Fruit fly (Drosophila melanogaster) whole organism, embryonic: ENCODE measurements around the gene Arp2.
A peak's percentile ranks its signal among the peaks of the same experiment; 100 is the strongest.

Experiments used
- Adf1 ChIP-seq: fragments of 200-800 bp; sonication (Bioruptor generic); IDR thresholded peaks from 2 replicates; pipeline ENCODE4 v1.3.6; 2022; ENCODE audit warnings: missing biosample characterization, missing genetic modification characterization
- CG10462 ChIP-seq: fragments of 200-800 bp; sonication (Bioruptor generic); optimal IDR thresholded peaks from 2 replicates; lab custom pipeline; 2016; ENCODE audit warnings: missing biosample characterization, missing genetic modification characterization
- CG10543 ChIP-seq: fragments of 200-800 bp; sonication (Bioruptor generic); optimal IDR thresholded peaks from 3 replicates; lab custom pipeline; 2017; ENCODE audit warnings: missing biosample characterization, mild to moderate bottlenecking, missing genetic modification characterization, moderate library complexity
- CG10565 ChIP-seq: fragments of 200-800 bp; sonication (Bioruptor generic); optimal IDR thresholded peaks from 3 replicates; lab custom pipeline; 2016; ENCODE audit warnings: missing biosample characterization, mild to moderate bottlenecking, missing genetic modification characterization
- CG11504 ChIP-seq: fragments of 200-800 bp; sonication (Bioruptor generic); optimal IDR thresholded peaks from 3 replicates; lab custom pipeline; 2019; ENCODE audit warnings: missing biosample characterization, mild to moderate bottlenecking, missing genetic modification characterization, moderate library complexity
- CG17328 ChIP-seq: fragments of 200-800 bp; sonication (Bioruptor generic); IDR thresholded peaks from 2 replicates; pipeline ENCODE4 v1.3.6; 2022; ENCODE audit warnings: missing biosample characterization, missing genetic modification characterization
- CG2889 ChIP-seq: fragments of 200-800 bp; sonication (Bioruptor generic); IDR thresholded peaks from 3 replicates; pipeline ENCODE4 v1.3.6; 2022; ENCODE audit warnings: missing biosample characterization, missing genetic modification characterization
- CG32767 ChIP-seq: fragments of 200-800 bp; sonication (Bioruptor generic); IDR thresholded peaks from 2 replicates; pipeline ENCODE4 v1.3.6; 2022; ENCODE audit warnings: missing biosample characterization, missing genetic modification characterization
- CG3281 ChIP-seq: fragments of 200-800 bp; sonication (Bioruptor generic); optimal IDR thresholded peaks from 3 replicates; lab custom pipeline; 2017; ENCODE audit warnings: missing biosample characterization, mild to moderate bottlenecking, missing genetic modification characterization
- CG42726 ChIP-seq: fragments of 200-800 bp; sonication (Bioruptor generic); IDR thresholded peaks from 2 replicates; pipeline ENCODE4 v1.3.6; 2022; ENCODE audit warnings: missing biosample characterization, missing genetic modification characterization; ENCODE audit not compliant: partially characterized antibody
- CG6654 ChIP-seq: fragments of 200-800 bp; sonication (Bioruptor generic); optimal IDR thresholded peaks from 2 replicates; lab custom pipeline; 2017; ENCODE audit warnings: missing biosample characterization, mild to moderate bottlenecking, missing genetic modification characterization
- CG7357 ChIP-seq: fragments of 200-800 bp; sonication (Bioruptor generic); IDR thresholded peaks from 3 replicates; pipeline ENCODE4 v1.3.6; 2022; ENCODE audit warnings: missing biosample characterization, missing genetic modification characterization
- CG8089 ChIP-seq: fragments of 200-800 bp; sonication (Bioruptor generic); optimal IDR thresholded peaks from 3 replicates; lab custom pipeline; 2016; ENCODE audit warnings: missing biosample characterization, missing genetic modification characterization
- CG8388 ChIP-seq: fragments of 200-800 bp; sonication (Bioruptor generic); optimal IDR thresholded peaks from 2 replicates; lab custom pipeline; 2019; ENCODE audit warnings: missing biosample characterization, mild to moderate bottlenecking, missing genetic modification characterization, moderate library complexity
- CG9932 ChIP-seq: fragments of 200-800 bp; sonication (Bioruptor generic); IDR thresholded peaks from 2 replicates; pipeline ENCODE4 v1.3.6; 2022; ENCODE audit warnings: missing biosample characterization, missing genetic modification characterization
- CHES-1-like ChIP-seq: fragments of 200-800 bp; sonication (Bioruptor generic); optimal IDR thresholded peaks from 2 replicates; lab custom pipeline; 2016; ENCODE audit warnings: missing biosample characterization, missing genetic modification characterization
- CTCF ChIP-seq: fragments of 200-800 bp; sonication (Bioruptor generic); optimal IDR thresholded peaks from 2 replicates; lab custom pipeline; 2017; ENCODE audit warnings: missing biosample characterization, mild to moderate bottlenecking, missing genetic modification characterization, moderate library complexity
- Deaf1 ChIP-seq: fragments of 200-800 bp; optimal IDR thresholded peaks from 3 replicates; lab custom pipeline; 2019; ENCODE audit warnings: missing biosample characterization, mild to moderate bottlenecking, missing genetic modification characterization, moderate library complexity
- Elba2 ChIP-seq: fragments of 200-800 bp; sonication (Bioruptor generic); optimal IDR thresholded peaks from 3 replicates; lab custom pipeline; 2016; ENCODE audit warnings: missing biosample characterization, missing genetic modification characterization
- Fer2 ChIP-seq: fragments of 200-800 bp; sonication (Bioruptor generic); optimal IDR thresholded peaks from 2 replicates; lab custom pipeline; 2018; ENCODE audit warnings: missing biosample characterization, mild to moderate bottlenecking, missing genetic modification characterization, moderate library complexity
- HmgD ChIP-seq: fragments of 200-800 bp; sonication (Bioruptor generic); optimal IDR thresholded peaks from 3 replicates; lab custom pipeline; 2016; ENCODE audit warnings: missing biosample characterization, missing genetic modification characterization
- MTF-1 ChIP-seq: fragments of 200-800 bp; sonication (Bioruptor generic); optimal IDR thresholded peaks from 2 replicates; lab custom pipeline; 2018; ENCODE audit warnings: missing biosample characterization, mild to moderate bottlenecking, missing genetic modification characterization, borderline replicate concordance
- Med ChIP-seq: fragments of 200-800 bp; sonication (Bioruptor generic); peaks from one replicate; lab custom pipeline; 2016; ENCODE audit warnings: missing biosample characterization, missing genetic modification characterization, mild to moderate bottlenecking, inconsistent platforms, moderate library complexity
- Oli ChIP-seq: fragments of 200-800 bp; sonication (Bioruptor generic); optimal IDR thresholded peaks from 2 replicates; lab custom pipeline; 2018; ENCODE audit warnings: missing biosample characterization, mild to moderate bottlenecking, missing genetic modification characterization, moderate library complexity
- PHDP ChIP-seq: fragments of 200-800 bp; sonication (Bioruptor generic); optimal IDR thresholded peaks from 3 replicates; lab custom pipeline; 2018; ENCODE audit warnings: missing biosample characterization, mild to moderate bottlenecking, missing genetic modification characterization, moderate library complexity
- Scr ChIP-seq: fragments of 200-800 bp; sonication (Bioruptor generic); IDR thresholded peaks from 2 replicates; pipeline ENCODE4 v1.3.6; 2022; ENCODE audit warnings: missing biosample characterization, missing genetic modification characterization; ENCODE audit not compliant: partially characterized antibody
- Vsx1 ChIP-seq: fragments of 200-800 bp; sonication (Bioruptor generic); optimal IDR thresholded peaks from 2 replicates; lab custom pipeline; 2017; ENCODE audit warnings: missing biosample characterization, mild to moderate bottlenecking, missing genetic modification characterization, missing genetic modification reagents
- al ChIP-seq: fragments of 200-800 bp; sonication (Bioruptor generic); IDR thresholded peaks from 2 replicates; pipeline ENCODE4 v1.3.6; 2022; ENCODE audit warnings: missing biosample characterization, missing genetic modification characterization
- ato ChIP-seq: fragments of 200-800 bp; sonication (Bioruptor generic); IDR thresholded peaks from 2 replicates; pipeline ENCODE4 v1.3.6; 2022; ENCODE audit warnings: missing biosample characterization, missing genetic modification characterization; ENCODE audit not compliant: partially characterized antibody
- cg ChIP-seq: fragments of 200-800 bp; sonication (Bioruptor generic); optimal IDR thresholded peaks from 3 replicates; lab custom pipeline; 2019; ENCODE audit warnings: missing biosample characterization, mild to moderate bottlenecking, missing genetic modification characterization, moderate library complexity
- chinmo ChIP-seq: fragments of 200-800 bp; sonication (Bioruptor generic); IDR thresholded peaks from 4 replicates; pipeline ENCODE4 v1.3.6; 2022; ENCODE audit warnings: missing biosample characterization, missing genetic modification characterization; ENCODE audit not compliant: partially characterized antibody
- crol ChIP-seq: fragments of 200-800 bp; sonication (Bioruptor generic); IDR thresholded peaks from 2 replicates; pipeline ENCODE4 v1.3.6; 2022; ENCODE audit warnings: missing biosample characterization, missing genetic modification characterization
- grau ChIP-seq: fragments of 200-800 bp; optimal IDR thresholded peaks from 3 replicates; lab custom pipeline; 2019; ENCODE audit warnings: missing biosample characterization, mild to moderate bottlenecking, missing genetic modification characterization, moderate library complexity
- grn ChIP-seq: fragments of 200-800 bp; sonication (Bioruptor generic); optimal IDR thresholded peaks from 3 replicates; lab custom pipeline; 2017; ENCODE audit warnings: missing biosample characterization, missing genetic modification characterization
- gro ChIP-seq: fragments of 200-800 bp; sonication (Bioruptor generic); optimal IDR thresholded peaks from 2 replicates; lab custom pipeline; 2016; ENCODE audit warnings: missing biosample characterization, missing genetic modification characterization
- gsb-n ChIP-seq: fragments of 200-800 bp; sonication (Bioruptor generic); optimal IDR thresholded peaks from 3 replicates; lab custom pipeline; 2018; ENCODE audit warnings: missing biosample characterization, mild to moderate bottlenecking, missing genetic modification characterization
- hkb ChIP-seq, 2 experiments: fragments of 200-800 bp in 1 of 2; fragments of >200 bp in 1 of 2; sonication (Bioruptor generic) in 1 of 2; IDR thresholded peaks in 1 of 2; optimal IDR thresholded peaks in 1 of 2; 2 replicates each; pipeline versions ENCODE4 v1.3.6 to Lab custom; 2017 to 2022; ENCODE audit warnings: missing biosample characterization in 1 of 2, missing genetic modification characterization in 1 of 2
- inv ChIP-seq: fragments of 200-800 bp; sonication (Bioruptor generic); IDR thresholded peaks from 2 replicates; pipeline ENCODE4 v1.3.6; 2022; ENCODE audit warnings: missing biosample characterization, missing genetic modification characterization; ENCODE audit not compliant: partially characterized antibody
- lilli ChIP-seq: fragments of 200-800 bp; sonication (Bioruptor generic); optimal IDR thresholded peaks from 3 replicates; lab custom pipeline; 2016; ENCODE audit warnings: missing biosample characterization, missing genetic modification characterization
- nerfin-1 ChIP-seq: fragments of 200-800 bp; sonication (Bioruptor generic); optimal IDR thresholded peaks from 3 replicates; lab custom pipeline; 2019; ENCODE audit warnings: missing biosample characterization, mild to moderate bottlenecking, missing genetic modification characterization, moderate library complexity
- p53 ChIP-seq: fragments of 200-800 bp; sonication (Bioruptor generic); optimal IDR thresholded peaks from 2 replicates; lab custom pipeline; 2016; ENCODE audit warnings: missing biosample characterization, missing genetic modification characterization
- peb ChIP-seq: fragments of 200-800 bp; sonication (Bioruptor generic); IDR thresholded peaks from 2 replicates; pipeline ENCODE4 v1.3.6; 2022; ENCODE audit warnings: missing biosample characterization, missing genetic modification characterization
- pho ChIP-seq: fragments of 200-800 bp; sonication (Bioruptor generic); optimal IDR thresholded peaks from 2 replicates; lab custom pipeline; 2016; ENCODE audit warnings: missing biosample characterization, missing genetic modification characterization
- pnt ChIP-seq: fragments of 200-800 bp; sonication (Bioruptor generic); optimal IDR thresholded peaks from 3 replicates; lab custom pipeline; 2016; ENCODE audit warnings: missing biosample characterization, missing genetic modification characterization
- ranshi ChIP-seq: fragments of 200-800 bp; sonication (Bioruptor generic); IDR thresholded peaks from 2 replicates; pipeline ENCODE4 v1.3.6; 2022; ENCODE audit warnings: missing biosample characterization, missing genetic modification characterization
- rib ChIP-seq: fragments of 200-800 bp; sonication (Bioruptor generic); IDR thresholded peaks from 2 replicates; pipeline ENCODE4 v1.3.6; 2022; ENCODE audit warnings: missing biosample characterization, missing genetic modification characterization
- row ChIP-seq: fragments of 200-800 bp; sonication (Bioruptor generic); IDR thresholded peaks from 3 replicates; pipeline ENCODE4 v1.3.6; 2022; ENCODE audit warnings: missing biosample characterization, missing genetic modification characterization
- scrt ChIP-seq: fragments of 200-800 bp; sonication (Bioruptor generic); optimal IDR thresholded peaks from 2 replicates; lab custom pipeline; 2018; ENCODE audit warnings: missing biosample characterization, mild to moderate bottlenecking, missing genetic modification characterization, moderate library complexity
- sens-2 ChIP-seq: fragments of 200-800 bp; sonication (Bioruptor generic); IDR thresholded peaks from 2 replicates; pipeline ENCODE4 v1.3.6; 2022; ENCODE audit warnings: missing biosample characterization, missing genetic modification characterization
- twi ChIP-seq: fragments of 200-800 bp; optimal IDR thresholded peaks from 2 replicates; lab custom pipeline; 2019; ENCODE audit warnings: missing biosample characterization, mild to moderate bottlenecking, missing genetic modification characterization, moderate library complexity

Arp2 gene

dm6 chrX:16582145-16582544, 28.4 kb upstream of the Arp2 start:
- TF ChIP-seq PHDP (tag; lab: Kevin White, UChicago), result no peak
- no peak for TF ChIP-seq crol (GFP tag; lab: Robert Waterston, UW)
- 0 out of 4 replicates have a peak, but pooled peaks have one; percentile 13 for TF ChIP-seq chinmo (GFP tag; lab: Robert Waterston, UW)
- no peak for TF ChIP-seq lilli (GFP tag; lab: Kevin White, UChicago)
- peak; percentile 41 for TF ChIP-seq Med (GFP tag; lab: Kevin White, UChicago)
- TF ChIP-seq HmgD, result no peak
- peak; percentile 17 for TF ChIP-seq scrt (GFP tag; lab: Kevin White, UChicago)
- no peak for TF ChIP-seq CG8388
- peak; percentile 19 for TF ChIP-seq cg
- TF ChIP-seq CG32767 (GFP tag; lab: Robert Waterston, UW), result no peak
- TF ChIP-seq Adf1, result peak; percentile 93

dm6 chrX:16581703-16582102, 27.9 kb upstream of the Arp2 start:
- no peak for TF ChIP-seq CG6654 (GFP tag; lab: Kevin White, UChicago)
- no peak for TF ChIP-seq MTF-1 (GFP tag; lab: Kevin White, UChicago)
- no peak for TF ChIP-seq inv (GFP tag; lab: Robert Waterston, UW)
- peak; percentile 44; the same call in 2 of the 3 replicates for TF ChIP-seq row (GFP tag; lab: Robert Waterston, UW)
- TF ChIP-seq CG42726 (GFP tag; lab: Robert Waterston, UW), result no peak
- TF ChIP-seq Oli (tag; lab: Kevin White, UChicago), result no peak
- no peak for TF ChIP-seq grn (GFP tag; lab: Kevin White, UChicago)
- TF ChIP-seq pho (GFP tag; lab: Kevin White, UChicago), result no peak
- TF ChIP-seq rib, result no peak
- no peak for TF ChIP-seq CG10462 (GFP tag; lab: Kevin White, UChicago)
- TF ChIP-seq CHES-1-like (GFP tag; lab: Kevin White, UChicago), result no peak
- peak; percentile 42 for TF ChIP-seq CG10543 (GFP tag; lab: Kevin White, UChicago)
- TF ChIP-seq CG2889 (GFP tag; lab: Robert Waterston, UW), result no peak
- no peak for TF ChIP-seq Deaf1 (tag; lab: Kevin White, UChicago)
- TF ChIP-seq pnt (GFP tag; lab: Kevin White, UChicago), result no peak
- TF ChIP-seq Elba2 (GFP tag; lab: Kevin White, UChicago), result no peak
- TF ChIP-seq sens-2 (GFP tag; lab: Robert Waterston, UW), result no peak
- no peak for TF ChIP-seq Scr (GFP tag; lab: Robert Waterston, UW)
- no peak for TF ChIP-seq Vsx1 (GFP tag; lab: Kevin White, UChicago)
- TF ChIP-seq CG10565, result no peak
- TF ChIP-seq lilli (GFP tag; lab: Kevin White, UChicago), result peak; percentile 8
- no peak for TF ChIP-seq gro (GFP tag; lab: Kevin White, UChicago)
- TF ChIP-seq Fer2 (tag; lab: Kevin White, UChicago), result no peak
- peak; percentile 29 for TF ChIP-seq CG11504 (tag; lab: Kevin White, UChicago)
- peak; percentile 30 for TF ChIP-seq grau (tag; lab: Kevin White, UChicago)
- no peak for TF ChIP-seq ato (GFP tag; lab: Robert Waterston, UW)
- TF ChIP-seq peb (GFP tag; lab: Robert Waterston, UW), result no peak
- no peak for TF ChIP-seq twi
- TF ChIP-seq gsb-n (tag; lab: Kevin White, UChicago), result no peak
- TF ChIP-seq CG8089 (GFP tag; lab: Kevin White, UChicago), result no peak
- TF ChIP-seq al (GFP tag; lab: Robert Waterston, UW), result no peak
- no peak for TF ChIP-seq nerfin-1
- no peak for TF ChIP-seq ranshi (GFP tag; lab: Robert Waterston, UW)
- 0 out of 2 replicates have a peak, but pooled peaks have one; percentile 16 for TF ChIP-seq CG9932 (GFP tag; lab: Robert Waterston, UW)
- TF ChIP-seq CG7357 (GFP tag; lab: Robert Waterston, UW), result no peak
- no peak for TF ChIP-seq hkb (optimal IDR thresholded peaks at IDR 0.05; lab: Kevin White, UChicago)
- no peak for TF ChIP-seq hkb (GFP tag; IDR thresholded peaks at IDR 0.05; lab: Robert Waterston, UW)
- no peak for TF ChIP-seq CTCF (GFP tag; lab: Kevin White, UChicago)
- TF ChIP-seq CG3281, result peak; percentile 8
- no peak for TF ChIP-seq CG17328
- TF ChIP-seq p53 (GFP tag; lab: Kevin White, UChicago), result no peak
